Worm (Caenorhabditis elegans): Measurements from ENCODE around the gene Y62E10A.13.
"Not testable (repeated sequence)": the region's sequence is repeated elsewhere in the genome, so short reads cannot be mapped to it uniquely, and the experiment has no call there.

- not testable (repeated sequence) for TF ChIP-seq pha-4, fos-1, ceh-82, ZK546.5, jun-1, skn-1, unc-39, nhr-76 (tag; optimal IDR thresholded peaks at IDR 0.05)
These were observed 31.3 kb upstream of the Y62E10A.13 start for ce11 chrIV:13430137-13430536.
